Fruit fly (Drosophila melanogaster) whole organism, wandering third instar larva: ENCODE measurements around the gene dan.
A peak's percentile ranks its signal among the peaks of the same experiment; 100 is the strongest.

Experiments
- Rel ChIP-seq, 2 experiments: fragments of 200-800 bp; sonication (Bioruptor generic) in 1 of 2; optimal IDR thresholded peaks; 2 replicates in 1 of 2; 3 replicates in 1 of 2; lab custom pipeline; 2016 to 2019; ENCODE audit warnings: mild to moderate bottlenecking in 2 of 2, missing biosample characterization in 2 of 2, missing genetic modification characterization in 2 of 2, moderate library complexity in 1 of 2
- sv ChIP-seq: fragments of 200-800 bp; sonication (Bioruptor generic); optimal IDR thresholded peaks from 3 replicates; lab custom pipeline; 2016; ENCODE audit warnings: missing biosample characterization, missing genetic modification characterization

The dan gene

DNA sequence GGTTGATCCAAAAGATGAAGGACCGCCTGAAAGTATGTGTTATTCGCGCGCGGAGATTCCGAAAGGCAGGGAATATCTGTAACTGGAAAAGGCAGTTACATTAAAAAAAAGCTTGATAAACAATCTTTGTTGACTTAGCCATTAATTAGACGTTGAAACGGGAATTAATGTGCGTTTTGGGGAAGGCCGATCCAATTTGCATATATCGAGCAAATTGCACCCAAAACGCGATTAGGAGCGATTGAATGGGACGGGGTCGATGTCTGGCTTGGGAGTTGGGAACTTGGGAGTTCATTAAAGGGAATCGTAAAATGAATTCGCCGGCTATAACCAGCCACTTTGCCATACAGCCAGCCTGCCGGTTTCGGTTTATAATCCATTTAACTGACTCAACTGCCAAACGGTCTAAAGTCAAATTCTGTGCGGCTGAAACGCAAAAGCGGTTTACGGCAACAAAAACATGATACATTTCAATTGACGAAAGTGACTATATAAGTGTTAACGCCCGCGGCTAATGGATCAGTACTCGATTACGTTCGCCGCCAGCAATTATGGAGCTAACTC, 57.4 kb downstream of the dan start, which contains the start of gene CG11854:
TSS of gene CG11854 (plus strand) at position 514 of the 564 bp plus-strand sequence.
- TF ChIP-seq sv, result no peak
- no peak for TF ChIP-seq Rel (GFP tag; optimal IDR thresholded peaks at IDR 0.05; lab: Kevin White, UChicago)
- TF ChIP-seq Rel (tag; optimal IDR thresholded peaks at IDR 0.05; lab: Kevin White, UChicago), result peak; percentile 76
